Worm (Caenorhabditis elegans) whole organism, early embryonic: ENCODE results near the gene egl-46.

ENCODE experiments used
- B0310.2 ChIP-seq: sonication (generic microtip); optimal IDR thresholded peaks from 2 replicates; lab custom pipeline; 2016; ENCODE audit warnings: mild to moderate bottlenecking, missing genetic modification characterization, missing compliant biosample characterization
- F13C5.2 ChIP-seq: sonication (generic microtip); optimal IDR thresholded peaks from 2 replicates; lab custom pipeline; 2017; ENCODE audit warnings: mild to moderate bottlenecking, missing genetic modification characterization, inconsistent platforms, missing compliant biosample characterization
- aly-1 ChIP-seq: sonication (generic microtip); optimal IDR thresholded peaks from 2 replicates; lab custom pipeline; 2016; ENCODE audit warnings: missing genetic modification characterization, missing compliant biosample characterization
- ama-1 ChIP-seq: fragments of 150-350 bp; optimal IDR thresholded peaks from 2 replicates; lab custom pipeline; 2014
- ceh-13 ChIP-seq: fragments of 200-800 bp; sonication (Bioruptor generic); optimal IDR thresholded peaks from 2 replicates; lab custom pipeline; 2018; ENCODE audit warnings: mild to moderate bottlenecking, missing genetic modification characterization, missing compliant biosample characterization
- ceh-36 ChIP-seq: sonication (generic microtip); optimal IDR thresholded peaks from 2 replicates; lab custom pipeline; 2016; ENCODE audit warnings: missing genetic modification characterization, inconsistent platforms, missing compliant biosample characterization
- ets-7 ChIP-seq: sonication (generic microtip); optimal IDR thresholded peaks from 2 replicates; lab custom pipeline; 2016; ENCODE audit warnings: missing genotype, missing genetic modification characterization, missing compliant biosample characterization
- flt-1 ChIP-seq: fragments of 200-800 bp; sonication (Bioruptor generic); IDR thresholded peaks from 2 replicates; pipeline ENCODE4 v1.3.6; 2022; ENCODE audit warnings: missing genetic modification characterization, missing compliant biosample characterization
- hmbx-1 ChIP-seq: sonication (generic microtip); optimal IDR thresholded peaks from 2 replicates; lab custom pipeline; 2016; ENCODE audit warnings: mild to moderate bottlenecking, missing genetic modification characterization, missing compliant biosample characterization
- hmg-4 ChIP-seq: fragments of 200-800 bp; sonication (Bioruptor generic); optimal IDR thresholded peaks from 2 replicates; lab custom pipeline; 2018; ENCODE audit warnings: mild to moderate bottlenecking, missing genetic modification characterization, missing compliant biosample characterization
- hnd-1 ChIP-seq: sonication (generic microtip); optimal IDR thresholded peaks from 2 replicates; lab custom pipeline; 2016; ENCODE audit warnings: missing genetic modification characterization, missing compliant biosample characterization
- pes-1 ChIP-seq: fragments of 200-800 bp; sonication (Bioruptor generic); IDR thresholded peaks from 2 replicates; pipeline ENCODE4 v1.3.6; 2022; ENCODE audit warnings: missing genetic modification reagents, missing genetic modification characterization, missing compliant biosample characterization
- scrt-1 ChIP-seq: fragments of 200-800 bp; sonication (Bioruptor generic); IDR thresholded peaks from 2 replicates; pipeline ENCODE4 v1.3.6; 2022; ENCODE audit warnings: missing genetic modification characterization, missing compliant biosample characterization
- sea-1 ChIP-seq: fragments of 200-800 bp; sonication (Bioruptor generic); conservative IDR thresholded peaks from 2 replicates; pipeline ENCODE4 v1.3.6; 2022; ENCODE audit warnings: missing genetic modification characterization, missing compliant biosample characterization
- tbx-11 ChIP-seq: fragments of 200-800 bp; sonication (Bioruptor generic); IDR thresholded peaks from 2 replicates; pipeline ENCODE4 v1.3.6; 2022; ENCODE audit warnings: missing genetic modification characterization, missing compliant biosample characterization
- tbx-37 ChIP-seq: fragments of 200-800 bp; sonication (Bioruptor generic); conservative IDR thresholded peaks from 2 replicates; pipeline ENCODE4 v1.3.6; 2022; ENCODE audit warnings: missing genetic modification reagents, missing genetic modification characterization, missing compliant biosample characterization
- tra-4 ChIP-seq: sonication (generic microtip); optimal IDR thresholded peaks from 2 replicates; lab custom pipeline; 2017; ENCODE audit warnings: missing genetic modification characterization, missing compliant biosample characterization

The egl-46 gene

ce11 chrV:6684541-6684940, 3.2 kb upstream of the egl-46 start:
- TF ChIP-seq ceh-13 = no peak
- TF ChIP-seq ceh-36 = peak; percentile 13

ce11 chrV:6683740-6684139, 2.4 kb upstream of the egl-46 start:
- TF ChIP-seq pes-1 (GFP tag; lab: Robert Waterston, UW) (no peak), hmbx-1 (tag; lab: Kevin White, UChicago) (no peak), hmg-4 (GFP tag; lab: Kevin White, UChicago) (no peak), tbx-11 (GFP tag; lab: Robert Waterston, UW) (no peak), hnd-1 (tag; lab: Kevin White, UChicago) (no peak), B0310.2 (no peak), ets-7 (no peak)

- no peak for TF ChIP-seq ets-7
- TF ChIP-seq pes-1 (GFP tag; lab: Robert Waterston, UW) = no peak
- TF ChIP-seq ama-1 = no peak
- TF ChIP-seq hnd-1 (tag; lab: Kevin White, UChicago) = no peak
- TF ChIP-seq B0310.2 = no peak
- no peak for TF ChIP-seq F13C5.2 (tag; lab: Kevin White, UChicago)
- no peak for TF ChIP-seq ceh-36
- TF ChIP-seq scrt-1 = no peak
- TF ChIP-seq aly-1 (tag; lab: Kevin White, UChicago) = no peak
- TF ChIP-seq hmbx-1 (tag; lab: Kevin White, UChicago) = no peak
- no peak for TF ChIP-seq hmg-4 (GFP tag; lab: Kevin White, UChicago)
- TF ChIP-seq sea-1 (GFP tag; lab: Robert Waterston, UW) = no peak
- no peak for TF ChIP-seq flt-1
- TF ChIP-seq tbx-37 (GFP tag; lab: Robert Waterston, UW) = no peak
- TF ChIP-seq tbx-11 (GFP tag; lab: Robert Waterston, UW) = no peak
- TF ChIP-seq ceh-13 = no peak
These were observed 1.9 kb upstream of the egl-46 start for ce11 chrV:6683282-6683681.

- no peak for TF ChIP-seq ceh-36
- no peak for TF ChIP-seq tbx-11 (GFP tag; lab: Robert Waterston, UW)
- no peak for TF ChIP-seq tra-4 (tag; lab: Kevin White, UChicago)
- TF ChIP-seq ama-1 = no peak
These were observed 5.1 kb downstream of the egl-46 start, which contains the start of gene cest-34 for ce11 chrV:6676158-6676849. cest-34 (plus strand) TSS chrV:6676799.

- TF ChIP-seq scrt-1 = no peak
- TF ChIP-seq hnd-1 (tag; lab: Kevin White, UChicago) = no peak
- no peak for TF ChIP-seq B0310.2
- no peak for TF ChIP-seq F13C5.2 (tag; lab: Kevin White, UChicago)
- no peak for TF ChIP-seq ceh-36
- no peak for TF ChIP-seq tra-4 (tag; lab: Kevin White, UChicago)
- TF ChIP-seq aly-1 (tag; lab: Kevin White, UChicago) = no peak
- no peak for TF ChIP-seq ama-1
- no peak for TF ChIP-seq ceh-13
- TF ChIP-seq tbx-11 (GFP tag; lab: Robert Waterston, UW) = no peak
- TF ChIP-seq sea-1 (GFP tag; lab: Robert Waterston, UW) = no peak
- TF ChIP-seq flt-1 = no peak
- TF ChIP-seq tbx-37 (GFP tag; lab: Robert Waterston, UW) = no peak
- TF ChIP-seq pes-1 (GFP tag; lab: Robert Waterston, UW) = no peak
- no peak for TF ChIP-seq hmbx-1 (tag; lab: Kevin White, UChicago)
These were observed 7.4 kb downstream of the egl-46 start, which contains the start of gene cest-31 for ce11 chrV:6673967-6674366. cest-31 (plus strand) TSS chrV:6674267.

- no peak for TF ChIP-seq hnd-1 (tag; lab: Kevin White, UChicago)
- no peak for TF ChIP-seq ets-7
- no peak for TF ChIP-seq tbx-11 (GFP tag; lab: Robert Waterston, UW)
- no peak for TF ChIP-seq aly-1 (tag; lab: Kevin White, UChicago)
- no peak for TF ChIP-seq hmbx-1 (tag; lab: Kevin White, UChicago)
- no peak for TF ChIP-seq F13C5.2 (tag; lab: Kevin White, UChicago)
- TF ChIP-seq B0310.2 = no peak
- no peak for TF ChIP-seq sea-1 (GFP tag; lab: Robert Waterston, UW)
- TF ChIP-seq tbx-37 (GFP tag; lab: Robert Waterston, UW) = no peak
- TF ChIP-seq ceh-13 = no peak
- no peak for TF ChIP-seq flt-1
- no peak for TF ChIP-seq ceh-36
- TF ChIP-seq tra-4 (tag; lab: Kevin White, UChicago) = no peak
- no peak for TF ChIP-seq scrt-1
These were observed 11.9 kb downstream of the egl-46 start, which contains the start of gene cest-28 for ce11 chrV:6669520-6669919. cest-28 (plus strand) TSS chrV:6669820.

- TF ChIP-seq tbx-37 (GFP tag; lab: Robert Waterston, UW) = no peak
- no peak for TF ChIP-seq sea-1 (GFP tag; lab: Robert Waterston, UW)
- no peak for TF ChIP-seq aly-1 (tag; lab: Kevin White, UChicago)
- TF ChIP-seq scrt-1 = no peak
- TF ChIP-seq hmbx-1 (tag; lab: Kevin White, UChicago) = no peak
- TF ChIP-seq ceh-36 = no peak
- no peak for TF ChIP-seq hmg-4 (GFP tag; lab: Kevin White, UChicago)
- TF ChIP-seq hnd-1 (tag; lab: Kevin White, UChicago) = no peak
- no peak for TF ChIP-seq pes-1 (GFP tag; lab: Robert Waterston, UW)
- no peak for TF ChIP-seq ets-7
- TF ChIP-seq ceh-13 = no peak
- no peak for TF ChIP-seq tbx-11 (GFP tag; lab: Robert Waterston, UW)
- TF ChIP-seq flt-1 = no peak
- no peak for TF ChIP-seq ama-1
- no peak for TF ChIP-seq B0310.2
- TF ChIP-seq tra-4 (tag; lab: Kevin White, UChicago) = no peak
- TF ChIP-seq F13C5.2 (tag; lab: Kevin White, UChicago) = no peak
These were observed 12.6 kb downstream of the egl-46 start, which contains the start of gene str-180 for ce11 chrV:6668741-6669140. str-180 (minus strand) TSS chrV:6668841.

ce11 chrV:6666557-6666956, 14.8 kb downstream of the egl-46 start:
- TF ChIP-seq scrt-1 = no peak
